Worm (Caenorhabditis elegans) whole organism, L2 larva: ENCODE data around the gene mks-3.

ENCODE experiments used
- C34F6.9 ChIP-seq: fragments of 150-350 bp; optimal IDR thresholded peaks from 2 replicates; lab custom pipeline; 2014; ENCODE audit warnings: missing biosample characterization, missing genetic modification characterization
- F13H6.1 ChIP-seq: sonication (generic microtip); optimal IDR thresholded peaks from 2 replicates; lab custom pipeline; 2016; ENCODE audit warnings: missing genetic modification characterization, missing compliant biosample characterization
- R02D3.7 ChIP-seq: fragments of 150-350 bp; optimal IDR thresholded peaks from 2 replicates; lab custom pipeline; 2014; ENCODE audit warnings: missing biosample characterization, missing genetic modification characterization
- Y55F3AM.14 ChIP-seq: fragments of 200-800 bp; sonication (Bioruptor generic); optimal IDR thresholded peaks from 2 replicates; lab custom pipeline; 2018; ENCODE audit warnings: mild to moderate bottlenecking, missing genetic modification characterization, missing compliant biosample characterization
- ZK546.5 ChIP-seq: sonication (generic microtip); optimal IDR thresholded peaks from 2 replicates; lab custom pipeline; 2017; ENCODE audit warnings: missing biosample characterization, missing genetic modification characterization
- alr-1 ChIP-seq: fragments of 150-350 bp; optimal IDR thresholded peaks from 2 replicates; lab custom pipeline; 2014; ENCODE audit warnings: missing biosample characterization, missing genetic modification characterization
- aly-2 ChIP-seq: fragments of 150-350 bp; optimal IDR thresholded peaks from 2 replicates; lab custom pipeline; 2014; ENCODE audit warnings: missing biosample characterization, missing genetic modification characterization
- blmp-1 ChIP-seq: sonication (generic microtip); optimal IDR thresholded peaks from 2 replicates; lab custom pipeline; 2017; ENCODE audit warnings: missing genetic modification characterization, mild to moderate bottlenecking, missing compliant biosample characterization, antibody characterized with exemption, moderate library complexity; ENCODE audit not compliant: insufficient read depth
- ceh-16 ChIP-seq: fragments of 150-350 bp; optimal IDR thresholded peaks from 2 replicates; lab custom pipeline; 2014; ENCODE audit warnings: missing biosample characterization, missing genetic modification characterization
- ceh-82 ChIP-seq: fragments of 150-350 bp; optimal IDR thresholded peaks from 2 replicates; lab custom pipeline; 2014; ENCODE audit warnings: missing biosample characterization, missing genetic modification characterization
- crh-2 ChIP-seq: sonication (generic microtip); optimal IDR thresholded peaks from 2 replicates; lab custom pipeline; 2017; ENCODE audit warnings: missing biosample characterization, missing genetic modification characterization
- egl-27 ChIP-seq: sonication (generic microtip); optimal IDR thresholded peaks from 3 replicates; lab custom pipeline; 2017; ENCODE audit warnings: missing biosample characterization, missing genetic modification reagents, missing genetic modification characterization
- elt-1 ChIP-seq: fragments of 150-350 bp; optimal IDR thresholded peaks from 2 replicates; lab custom pipeline; 2014; ENCODE audit warnings: missing biosample characterization, missing genetic modification characterization
- fos-1 ChIP-seq: fragments of 150-350 bp; optimal IDR thresholded peaks from 2 replicates; lab custom pipeline; 2014; ENCODE audit warnings: missing biosample characterization, missing genetic modification characterization
- gmeb-1 ChIP-seq: fragments of 150-350 bp; optimal IDR thresholded peaks from 2 replicates; lab custom pipeline; 2014; ENCODE audit warnings: missing biosample characterization, missing genetic modification characterization
- lin-11 ChIP-seq: fragments of 150-350 bp; sonication (generic microtip); optimal IDR thresholded peaks from 2 replicates; lab custom pipeline; 2014; ENCODE audit warnings: missing biosample characterization, missing genetic modification characterization, inconsistent platforms, mixed read lengths
- lin-13 ChIP-seq: fragments of 150-350 bp; optimal IDR thresholded peaks from 2 replicates; lab custom pipeline; 2014; ENCODE audit warnings: missing biosample characterization, missing genetic modification reagents, missing genetic modification characterization
- lsy-2 ChIP-seq, 2 experiments: fragments of 150-350 bp in 1 of 2; sonication (generic microtip) in 1 of 2; optimal IDR thresholded peaks; 2 replicates each; lab custom pipeline; 2014 to 2017; ENCODE audit warnings: missing biosample characterization in 2 of 2, missing genetic modification characterization in 2 of 2
- mab-5 ChIP-seq: fragments of 150-350 bp; optimal IDR thresholded peaks from 2 replicates; lab custom pipeline; 2014; ENCODE audit warnings: missing biosample characterization, missing genetic modification characterization
- mbf-1 ChIP-seq: sonication (generic microtip); optimal IDR thresholded peaks from 2 replicates; lab custom pipeline; 2017; ENCODE audit warnings: missing biosample characterization, missing genetic modification characterization
- mdl-1 ChIP-seq, 2 experiments: fragments of 150-350 bp in 1 of 2; sonication (generic microtip) in 1 of 2; optimal IDR thresholded peaks; 2 replicates each; lab custom pipeline; 2017; ENCODE audit warnings: missing biosample characterization in 2 of 2, missing genetic modification characterization in 2 of 2
- nhr-10 ChIP-seq: sonication (generic microtip); optimal IDR thresholded peaks from 2 replicates; lab custom pipeline; 2017; ENCODE audit warnings: missing biosample characterization, missing genetic modification characterization
- nhr-11 ChIP-seq: fragments of 150-350 bp; optimal IDR thresholded peaks from 2 replicates; lab custom pipeline; 2014; ENCODE audit warnings: missing biosample characterization, missing genetic modification characterization
- nhr-12 ChIP-seq: fragments of 150-350 bp; optimal IDR thresholded peaks from 2 replicates; lab custom pipeline; 2014; ENCODE audit warnings: missing biosample characterization, missing genetic modification characterization
- nhr-129 ChIP-seq: fragments of 150-350 bp; optimal IDR thresholded peaks from 2 replicates; lab custom pipeline; 2014; ENCODE audit warnings: missing biosample characterization, missing genetic modification characterization
- nhr-21 ChIP-seq: fragments of 150-350 bp; optimal IDR thresholded peaks from 2 replicates; lab custom pipeline; 2014; ENCODE audit warnings: missing biosample characterization, missing genetic modification characterization
- nhr-23 ChIP-seq: fragments of 150-350 bp; optimal IDR thresholded peaks from 2 replicates; lab custom pipeline; 2014; ENCODE audit warnings: missing biosample characterization, missing genetic modification reagents, missing genetic modification characterization
- nhr-25 ChIP-seq: fragments of 150-350 bp; sonication (generic microtip); optimal IDR thresholded peaks from 3 replicates; lab custom pipeline; 2014; ENCODE audit warnings: missing biosample characterization, missing genetic modification characterization
- nhr-6 ChIP-seq: fragments of 150-350 bp; optimal IDR thresholded peaks from 2 replicates; lab custom pipeline; 2014; ENCODE audit warnings: missing biosample characterization, missing genetic modification characterization
- nhr-77 ChIP-seq: fragments of 150-350 bp; optimal IDR thresholded peaks from 2 replicates; lab custom pipeline; 2014; ENCODE audit warnings: missing biosample characterization, missing genetic modification characterization
- sem-4 ChIP-seq: fragments of 150-350 bp; optimal IDR thresholded peaks from 2 replicates; lab custom pipeline; 2014; ENCODE audit warnings: missing biosample characterization, missing genetic modification reagents, missing genetic modification characterization
- sma-3 ChIP-seq: sonication (generic microtip); optimal IDR thresholded peaks from 2 replicates; lab custom pipeline; 2016; ENCODE audit warnings: missing genetic modification reagents, missing genetic modification characterization, missing compliant biosample characterization
- sma-9 ChIP-seq, 2 experiments: fragments of 150-350 bp in 1 of 2; sonication (generic microtip) in 1 of 2; optimal IDR thresholded peaks; 2 replicates each; lab custom pipeline; 2014 to 2016; ENCODE audit warnings: missing genetic modification characterization in 2 of 2, mild to moderate bottlenecking in 1 of 2, missing biosample characterization in 1 of 2, missing compliant biosample characterization in 1 of 2, missing genetic modification reagents in 1 of 2, moderate library complexity in 1 of 2
- snpc-4 ChIP-seq: fragments of 150-350 bp; optimal IDR thresholded peaks from 2 replicates; lab custom pipeline; 2014; ENCODE audit warnings: missing biosample characterization, missing genetic modification characterization
- unc-39 ChIP-seq: fragments of 150-350 bp; optimal IDR thresholded peaks from 2 replicates; lab custom pipeline; 2014; ENCODE audit warnings: missing biosample characterization, missing genetic modification characterization
- unc-55 ChIP-seq: fragments of 150-350 bp; sonication (generic microtip); optimal IDR thresholded peaks from 3 replicates; lab custom pipeline; 2014; ENCODE audit warnings: missing biosample characterization, missing genetic modification reagents, missing genetic modification characterization
- unc-62 ChIP-seq: fragments of 150-350 bp; optimal IDR thresholded peaks from 2 replicates; lab custom pipeline; 2014; ENCODE audit warnings: missing biosample characterization, missing genetic modification reagents, missing genetic modification characterization
- zag-1 ChIP-seq: fragments of 150-350 bp; optimal IDR thresholded peaks from 2 replicates; lab custom pipeline; 2014; ENCODE audit warnings: missing biosample characterization, missing genetic modification characterization
- ztf-1 ChIP-seq: fragments of 200-800 bp; sonication (Bioruptor generic); conservative IDR thresholded peaks from 2 replicates; pipeline ENCODE4 v1.3.6; 2022; ENCODE audit warnings: missing genetic modification characterization, missing compliant biosample characterization
- ztf-11 ChIP-seq: sonication (generic microtip); optimal IDR thresholded peaks from 2 replicates; lab custom pipeline; 2017; ENCODE audit warnings: missing biosample characterization, missing genetic modification characterization

Gene mks-3

DNA sequence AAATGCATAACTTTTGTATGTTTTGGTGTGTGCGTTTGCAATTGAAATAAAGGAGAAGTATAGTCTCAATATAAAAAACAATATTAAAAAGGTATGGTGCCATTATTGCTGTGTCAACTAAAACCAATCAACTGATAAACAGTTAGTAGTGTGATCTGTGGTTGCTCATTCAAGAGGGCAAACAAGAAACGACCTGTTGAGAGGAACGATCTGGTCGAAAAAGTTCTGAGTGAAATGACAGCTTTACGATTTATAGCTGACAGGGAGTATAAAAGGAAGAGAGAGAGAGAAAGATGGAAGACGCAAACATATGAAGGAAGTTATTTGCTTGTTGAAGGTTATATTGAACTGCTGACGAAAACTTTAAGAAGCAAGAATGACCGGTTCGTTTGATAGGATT lies 25.5 kb downstream of the mks-3 start:
- TF ChIP-seq lsy-2 (tag; optimal IDR thresholded peaks at IDR 0.05; lab: Kevin White, UChicago) (no peak), ceh-16 (tag; lab: Kevin White, UChicago) (no peak), fos-1 (tag; lab: Kevin White, UChicago) (peak; percentile 2), aly-2 (no peak), nhr-25 (tag; lab: Kevin White, UChicago) (peak; percentile 6), R02D3.7 (tag; lab: Kevin White, UChicago) (no peak), sem-4 (tag; lab: Kevin White, UChicago) (no peak)

DNA sequence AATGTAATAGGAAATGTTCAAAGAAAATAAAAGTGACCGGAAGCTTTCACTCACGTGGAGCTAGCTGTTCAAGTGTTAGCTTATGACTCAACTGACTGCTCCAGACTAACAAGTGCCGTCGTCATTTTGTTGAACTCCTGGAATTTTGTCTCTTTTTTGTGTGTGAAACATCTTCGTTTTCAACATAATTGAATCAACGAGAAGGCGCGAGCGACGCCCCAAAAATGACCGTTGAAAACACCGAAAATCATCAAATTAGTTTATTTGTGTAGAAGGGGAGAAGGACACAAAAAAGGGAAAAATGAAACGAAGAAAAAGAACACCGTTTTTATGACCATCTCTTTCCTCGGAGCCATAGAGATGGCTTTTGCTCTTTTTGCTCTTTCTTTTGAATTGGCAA lies 28.0 kb downstream of the mks-3 start, which contains the start of gene ZK1290.14:
TSS of gene ZK1290.14 (minus strand) at position 139 of the 400 bp plus-strand sequence.
- peak; percentile 51 for TF ChIP-seq sem-4 (tag; lab: Kevin White, UChicago)
- no peak for TF ChIP-seq nhr-25 (tag; lab: Kevin White, UChicago)
- TF ChIP-seq, all 48 proteins: peak for 1

ce11 chrII:7554716-7555247 lies 28.7 kb downstream of the mks-3 start:
- TF ChIP-seq mdl-1 (tag; optimal IDR thresholded peaks at IDR 0.05; lab: Kevin White, UChicago) (no peak), C34F6.9 (tag; lab: Kevin White, UChicago) (no peak), fos-1 (tag; lab: Kevin White, UChicago) (peak; percentile 91), lin-13 (GFP tag; lab: Kevin White, UChicago) (no peak), Y55F3AM.14 (GFP tag; lab: Kevin White, UChicago) (peak; percentile 6), nhr-21 (peak; percentile 16), mab-5 (no peak), nhr-77 (no peak), ceh-16 (tag; lab: Kevin White, UChicago) (no peak), gmeb-1 (peak; percentile 50), sem-4 (tag; lab: Kevin White, UChicago) (no peak), zag-1 (no peak), unc-39 (tag; lab: Kevin White, UChicago) (no peak), crh-2 (tag; lab: Kevin White, UChicago) (peak; percentile 71), aly-2 (no peak), nhr-12 (tag; lab: Kevin White, UChicago) (no peak), mbf-1 (tag; lab: Kevin White, UChicago) (no peak), ceh-82 (tag; lab: Kevin White, UChicago) (no peak), nhr-11 (tag; lab: Kevin White, UChicago) (no peak), ztf-11 (tag; lab: Kevin White, UChicago) (no peak), elt-1 (no peak), unc-62 (GFP tag; lab: Kevin White, UChicago) (no peak), nhr-25 (tag; lab: Kevin White, UChicago) (peak; percentile 14), R02D3.7 (tag; lab: Kevin White, UChicago) (no peak), nhr-10 (tag; lab: Kevin White, UChicago) (no peak), nhr-6 (tag; lab: Kevin White, UChicago) (no peak), lsy-2 (tag; optimal IDR thresholded peaks at IDR 0.05; lab: Kevin White, UChicago) (peak in 1 of 2 experiments; percentile 6), blmp-1 (no peak), F13H6.1 (peak; percentile 60), alr-1 (no peak), lin-11 (no peak), sma-9 (GFP tag; optimal IDR thresholded peaks at IDR 0.05; lab: Kevin White, UChicago) (peak; percentile 88), sma-9 (tag; optimal IDR thresholded peaks at IDR 0.05; lab: Kevin White, UChicago) (no peak), ztf-1 (GFP tag; lab: Robert Waterston, UW) (no peak), nhr-23 (tag; lab: Kevin White, UChicago) (no peak), unc-55 (GFP tag; lab: Kevin White, UChicago) (no peak), sma-3 (peak; percentile 82), ZK546.5 (tag; lab: Kevin White, UChicago) (no peak), nhr-129 (tag; lab: Kevin White, UChicago) (peak; percentile 21), egl-27 (peak; percentile 3), snpc-4 (tag; lab: Kevin White, UChicago) (no peak)
